Fruit fly (Drosophila melanogaster): ENCODE measurements around the gene Grip.

Gene Grip

DNA sequence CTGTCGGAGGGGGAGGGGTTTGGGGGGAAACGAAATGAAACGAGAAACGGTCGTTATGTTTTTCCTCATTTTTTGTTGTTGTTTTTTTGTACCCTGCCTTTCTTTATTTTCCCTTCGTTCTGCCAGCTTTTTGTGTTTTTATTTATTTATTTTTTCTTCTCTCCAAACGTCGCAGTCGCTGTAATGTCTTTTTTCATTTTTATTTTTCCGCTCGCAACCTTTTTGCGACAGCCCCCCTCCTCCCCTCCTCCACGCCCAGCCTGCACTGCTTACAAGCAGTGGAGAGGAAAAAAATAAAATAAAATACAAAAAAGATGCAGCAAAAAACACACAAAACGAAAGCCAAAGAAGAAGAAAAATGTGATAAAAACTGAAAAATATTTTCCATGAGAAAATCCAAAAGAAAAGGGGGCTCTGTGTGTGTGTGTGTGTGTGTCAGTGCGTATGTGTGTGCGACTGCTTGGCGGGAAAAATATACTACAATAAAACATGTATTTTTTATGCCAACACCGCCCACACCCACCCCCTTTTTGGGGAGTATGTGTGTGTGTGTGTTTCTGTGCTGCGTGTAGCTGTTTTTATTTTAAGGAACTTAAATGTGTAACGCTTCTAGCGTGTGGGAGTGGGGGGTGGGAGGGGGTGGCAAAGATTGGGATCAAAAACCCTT lies 30.9 kb upstream of the Grip start (continued):
- no peak for TF ChIP-seq CG18619 (GFP tag; optimal IDR thresholded peaks at IDR 0.05)
- no peak for TF ChIP-seq TFAM (GFP tag; optimal IDR thresholded peaks at IDR 0.05)
- no peak for TF ChIP-seq CG2875 (GFP tag; optimal IDR thresholded peaks at IDR 0.05)
- TF ChIP-seq CG11085 (GFP tag; IDR thresholded peaks at IDR 0.05) = no peak
- no peak for TF ChIP-seq Nf-YA (GFP tag; IDR thresholded peaks at IDR 0.05)
- peak; percentile 76 for TF ChIP-seq Drgx (GFP tag; IDR thresholded peaks at IDR 0.05)
- no peak for TF ChIP-seq Gug (GFP tag; IDR thresholded peaks at IDR 0.05)

dm6 chrX:5941824-5942223 lies 24.3 kb upstream of the Grip start:
- TF ChIP-seq CG9609 (GFP tag; optimal IDR thresholded peaks at IDR 0.05) (no peak), salm (tag; optimal IDR thresholded peaks at IDR 0.05) (no peak), CG32772 (GFP tag; IDR thresholded peaks at IDR 0.05) (no peak), CG14860 (GFP tag; IDR thresholded peaks at IDR 0.05; ENCODE audit: partially characterized antibody) (peak; percentile 42; the same call in 1 of the 3 replicates), CG18619 (GFP tag; optimal IDR thresholded peaks at IDR 0.05) (no peak), zf30C (GFP tag; optimal IDR thresholded peaks at IDR 0.05) (no peak), Taf1 (GFP tag; IDR thresholded peaks at IDR 0.05) (no peak), ap (GFP tag; IDR thresholded peaks at IDR 0.05) (no peak), CG34224 (GFP tag; IDR thresholded peaks at IDR 0.05; ENCODE audit: partially characterized antibody) (peak; percentile 65), Opbp (GFP tag; IDR thresholded peaks at IDR 0.05; ENCODE audit: partially characterized antibody) (peak; percentile 80; the same call in 2 of the 3 replicates), fd64A (GFP tag; optimal IDR thresholded peaks at IDR 0.05) (no peak), CG3281 (GFP tag; optimal IDR thresholded peaks at IDR 0.05) (no peak), NfI (GFP tag; optimal IDR thresholded peaks at IDR 0.05) (no peak), gsb (GFP tag; IDR thresholded peaks at IDR 0.05) (no peak), CG10274 (GFP tag; optimal IDR thresholded peaks at IDR 0.05) (no peak), amos (GFP tag; IDR thresholded peaks at IDR 0.05; ENCODE audit: partially characterized antibody) (peak; percentile 69), Scr (GFP tag; IDR thresholded peaks at IDR 0.05; ENCODE audit: partially characterized antibody) (peak; percentile 70), Fer2 (tag; optimal IDR thresholded peaks at IDR 0.05) (no peak), CG12659 (GFP tag; optimal IDR thresholded peaks at IDR 0.05) (no peak), Hr3 (GFP tag; optimal IDR thresholded peaks at IDR 0.05) (no peak), CG7271 (tag; optimal IDR thresholded peaks at IDR 0.05) (no peak), CG11247 (GFP tag; IDR thresholded peaks at IDR 0.05) (no peak), z (GFP tag; IDR thresholded peaks at IDR 0.05) (no peak), lbe (GFP tag; optimal IDR thresholded peaks at IDR 0.05) (peak; percentile 4), ewg (GFP tag; optimal IDR thresholded peaks at IDR 0.05) (no peak), stc (GFP tag; IDR thresholded peaks at IDR 0.05) (no peak), MESR4 (GFP tag; optimal IDR thresholded peaks at IDR 0.05) (no peak), row (GFP tag; IDR thresholded peaks at IDR 0.05) (peak; percentile 59; the same call in 2 of the 3 replicates), CG8290 (GFP tag; optimal IDR thresholded peaks at IDR 0.05) (no peak), CG8290 (tag; optimal IDR thresholded peaks at IDR 0.05) (no peak), Rfx (GFP tag; IDR thresholded peaks at IDR 0.05) (no peak), Ets97D (GFP tag; optimal IDR thresholded peaks at IDR 0.05) (no peak), oc (tag; optimal IDR thresholded peaks at IDR 0.05) (no peak), ro (GFP tag; IDR thresholded peaks at IDR 0.05) (no peak), HmgZ (tag; optimal IDR thresholded peaks at IDR 0.05) (no peak), CG6254 (GFP tag; optimal IDR thresholded peaks at IDR 0.05) (no peak), CHES-1-like (GFP tag; optimal IDR thresholded peaks at IDR 0.05) (no peak), NC2α (GFP tag; optimal IDR thresholded peaks at IDR 0.05) (no peak), CG30403 (GFP tag; optimal IDR thresholded peaks at IDR 0.05) (no peak), pzg (GFP tag; optimal IDR thresholded peaks at IDR 0.05) (peak; percentile 27), hth (optimal IDR thresholded peaks at IDR 0.05) (no peak), HmgD (GFP tag; optimal IDR thresholded peaks at IDR 0.05) (no peak), ab (GFP tag; optimal IDR thresholded peaks at IDR 0.05) (no peak)
